Worm (Caenorhabditis elegans) whole organism, L3 larva: ENCODE results near the gene F36F12.7.
"Not testable (repeated sequence)": the region's sequence is repeated elsewhere in the genome, so short reads cannot be mapped to it uniquely, and the experiment has no call there.

Experiments
- aly-2 ChIP-seq: fragments of 150-350 bp; optimal IDR thresholded peaks from 2 replicates; lab custom pipeline; 2014; ENCODE audit warnings: missing biosample characterization, missing genetic modification characterization
- ama-1 ChIP-seq: fragments of 150-350 bp; optimal IDR thresholded peaks from 2 replicates; lab custom pipeline; 2018
- ceh-16 ChIP-seq: sonication (generic microtip); optimal IDR thresholded peaks from 2 replicates; lab custom pipeline; 2017; ENCODE audit warnings: missing biosample characterization, missing genetic modification characterization
- ceh-82 ChIP-seq: fragments of 150-350 bp; optimal IDR thresholded peaks from 2 replicates; lab custom pipeline; 2014; ENCODE audit warnings: missing biosample characterization, missing genetic modification characterization
- egl-27 ChIP-seq: sonication (generic microtip); optimal IDR thresholded peaks from 4 replicates; lab custom pipeline; 2017; ENCODE audit warnings: missing biosample characterization, missing genetic modification reagents, missing genetic modification characterization
- egl-5 ChIP-seq: fragments of 150-350 bp; optimal IDR thresholded peaks from 2 replicates; lab custom pipeline; 2017; ENCODE audit warnings: missing biosample characterization, missing genetic modification reagents, missing genetic modification characterization, inconsistent platforms
- elt-2 ChIP-seq: sonication (generic microtip); optimal IDR thresholded peaks from 2 replicates; lab custom pipeline; 2016; ENCODE audit warnings: missing genetic modification reagents, mild to moderate bottlenecking, missing genetic modification characterization, missing compliant biosample characterization
- fkh-10 ChIP-seq: sonication (generic microtip); optimal IDR thresholded peaks from 2 replicates; lab custom pipeline; 2017; ENCODE audit warnings: missing biosample characterization, missing genetic modification reagents, missing genetic modification characterization
- fkh-2 ChIP-seq: fragments of 150-350 bp; optimal IDR thresholded peaks from 2 replicates; lab custom pipeline; 2014; ENCODE audit warnings: missing biosample characterization, missing genetic modification reagents, missing genetic modification characterization
- hmg-11 ChIP-seq: sonication (generic microtip); optimal IDR thresholded peaks from 2 replicates; lab custom pipeline; 2016; ENCODE audit warnings: missing genetic modification characterization, missing compliant biosample characterization
- jun-1 ChIP-seq: fragments of 150-350 bp; optimal IDR thresholded peaks from 2 replicates; lab custom pipeline; 2014; ENCODE audit warnings: missing biosample characterization, missing genetic modification reagents, missing genetic modification characterization
- lin-15B ChIP-seq: fragments of 150-350 bp; optimal IDR thresholded peaks from 2 replicates; lab custom pipeline; 2014; ENCODE audit warnings: missing biosample characterization, missing genetic modification characterization
- lin-39 ChIP-seq: fragments of 150-350 bp; optimal IDR thresholded peaks from 2 replicates; lab custom pipeline; 2018; ENCODE audit warnings: missing biosample characterization, missing genetic modification reagents, missing genetic modification characterization
- lsy-12 ChIP-seq: sonication (generic microtip); optimal IDR thresholded peaks from 2 replicates; lab custom pipeline; 2016; ENCODE audit warnings: mild to moderate bottlenecking, missing genetic modification characterization, missing compliant biosample characterization
- mml-1 ChIP-seq: fragments of 150-350 bp; sonication (generic microtip); optimal IDR thresholded peaks from 3 replicates; lab custom pipeline; 2014; ENCODE audit warnings: missing biosample characterization, missing genetic modification characterization
- nhr-237 ChIP-seq: fragments of 150-350 bp; optimal IDR thresholded peaks from 2 replicates; lab custom pipeline; 2014; ENCODE audit warnings: missing biosample characterization, missing genetic modification characterization
- nhr-25 ChIP-seq: sonication (generic microtip); optimal IDR thresholded peaks from 2 replicates; lab custom pipeline; 2017; ENCODE audit warnings: missing biosample characterization, missing genetic modification characterization
- nhr-28 ChIP-seq: fragments of 150-350 bp; optimal IDR thresholded peaks from 2 replicates; lab custom pipeline; 2014; ENCODE audit warnings: missing biosample characterization, missing genetic modification characterization
- nhr-67 ChIP-seq: fragments of 150-350 bp; optimal IDR thresholded peaks from 2 replicates; lab custom pipeline; 2014; ENCODE audit warnings: missing biosample characterization, missing genetic modification characterization
- nhr-76 ChIP-seq: fragments of 150-350 bp; sonication (generic microtip); optimal IDR thresholded peaks from 5 replicates; lab custom pipeline; 2014; ENCODE audit warnings: missing biosample characterization, missing genetic modification characterization
- nhr-77 ChIP-seq: fragments of 150-350 bp; optimal IDR thresholded peaks from 2 replicates; lab custom pipeline; 2014; ENCODE audit warnings: missing biosample characterization, missing genetic modification characterization
- pha-4 ChIP-seq: fragments of 150-350 bp; optimal IDR thresholded peaks from 2 replicates; lab custom pipeline; 2014; ENCODE audit warnings: missing biosample characterization, missing genetic modification reagents, missing genetic modification characterization
- pqm-1 ChIP-seq: fragments of 150-350 bp; optimal IDR thresholded peaks from 2 replicates; lab custom pipeline; 2017; ENCODE audit warnings: missing biosample characterization, missing genetic modification characterization, inconsistent platforms
- sea-2 ChIP-seq: fragments of 150-350 bp; sonication (generic microtip); optimal IDR thresholded peaks from 4 replicates; lab custom pipeline; 2014; ENCODE audit warnings: missing biosample characterization, missing genetic modification reagents, missing genetic modification characterization
- skn-1 ChIP-seq: fragments of 150-350 bp; optimal IDR thresholded peaks from 2 replicates; lab custom pipeline; 2014; ENCODE audit warnings: missing biosample characterization, missing genetic modification characterization
- tbx-2 ChIP-seq: sonication (generic microtip); optimal IDR thresholded peaks from 2 replicates; lab custom pipeline; 2016; ENCODE audit warnings: mild to moderate bottlenecking, missing genetic modification characterization, missing compliant biosample characterization
- unc-62 ChIP-seq: fragments of 150-350 bp; sonication (generic microtip); optimal IDR thresholded peaks from 4 replicates; lab custom pipeline; 2014; ENCODE audit warnings: missing biosample characterization, missing genetic modification reagents, missing genetic modification characterization
- zag-1 ChIP-seq: fragments of 150-350 bp; optimal IDR thresholded peaks from 2 replicates; lab custom pipeline; 2014; ENCODE audit warnings: missing biosample characterization, missing genetic modification characterization
- ztf-11 ChIP-seq: fragments of 150-350 bp; optimal IDR thresholded peaks from 2 replicates; lab custom pipeline; 2014; ENCODE audit warnings: missing biosample characterization, missing genetic modification characterization
- ztf-4 ChIP-seq: fragments of 150-350 bp; optimal IDR thresholded peaks from 2 replicates; lab custom pipeline; 2014; ENCODE audit warnings: missing biosample characterization, missing genetic modification characterization

The F36F12.7 gene

ce11 chrV:2090321-2090720 is 8.8 kb upstream of the F36F12.7 start, which contains the start of gene ztf-28:
Gene ztf-28, plus strand, starts transcription at chrV:2090669.
- not testable (repeated sequence) for TF ChIP-seq elt-2; mml-1 (tag; lab: Kevin White, UChicago); egl-27

ce11 chrV:2095204-2095603 is 3.9 kb upstream of the F36F12.7 start, which contains the start of gene F36F12.2:
Gene F36F12.2, minus strand, starts transcription at chrV:2095304.
- TF ChIP-seq nhr-237 (tag; lab: Kevin White, UChicago) (no peak), fkh-10 (GFP tag; lab: Kevin White, UChicago) (no peak), aly-2 (tag; lab: Kevin White, UChicago) (no peak), lsy-12 (tag; lab: Kevin White, UChicago) (no peak), ceh-16 (tag; lab: Kevin White, UChicago) (no peak), nhr-77 (tag; lab: Kevin White, UChicago) (no peak)

ce11 chrV:2095772-2096171 is 3.4 kb upstream of the F36F12.7 start, which contains the start of gene clec-207:
Gene clec-207, plus strand, starts transcription at chrV:2096072.
- TF ChIP-seq tbx-2 (tag; lab: Kevin White, UChicago) = no peak
- no peak for TF ChIP-seq egl-27
- TF ChIP-seq mml-1 (tag; lab: Kevin White, UChicago) = no peak
- TF ChIP-seq ama-1 = no peak
- no peak for TF ChIP-seq egl-5 (tag; lab: Kevin White, UChicago)
- no peak for TF ChIP-seq nhr-28 (tag; lab: Kevin White, UChicago)
- TF ChIP-seq sea-2 (GFP tag; lab: Kevin White, UChicago) = no peak
- TF ChIP-seq, all 47 proteins: peak for 0

- no peak for TF ChIP-seq fkh-2 (tag; lab: Kevin White, UChicago)
- TF ChIP-seq ama-1 = no peak
- TF ChIP-seq nhr-76 (tag; lab: Kevin White, UChicago) = no peak
- TF ChIP-seq jun-1 (tag; lab: Kevin White, UChicago) = no peak
- no peak for TF ChIP-seq pqm-1
- TF ChIP-seq hmg-11 (tag; lab: Kevin White, UChicago) = no peak
- TF ChIP-seq ztf-11 = no peak
- no peak for TF ChIP-seq pha-4 (tag; lab: Kevin White, UChicago)
- no peak for TF ChIP-seq ztf-4
- no peak for TF ChIP-seq ceh-82
- no peak for TF ChIP-seq lin-15B (tag; lab: Kevin White, UChicago)
- no peak for TF ChIP-seq ceh-16 (tag; lab: Kevin White, UChicago)
- TF ChIP-seq skn-1 (tag; lab: Kevin White, UChicago) = no peak
- TF ChIP-seq lsy-12 (tag; lab: Kevin White, UChicago) = no peak
- TF ChIP-seq egl-27 = no peak
- no peak for TF ChIP-seq sea-2 (GFP tag; lab: Kevin White, UChicago)
- no peak for TF ChIP-seq mml-1 (tag; lab: Kevin White, UChicago)
- TF ChIP-seq lin-39 (tag; lab: Kevin White, UChicago) = no peak
Observed at ce11 chrV:2097653-2098052, 1.5 kb upstream of the F36F12.7 start, which contains the start of gene clec-208. Gene clec-208, plus strand, starts transcription at chrV:2097953.

ce11 chrV:2103118-2103517 is 4.0 kb downstream of the F36F12.7 start, which contains the start of gene F36F12.1:
Gene F36F12.1, minus strand, starts transcription at chrV:2103218.
- TF ChIP-seq unc-62 (GFP tag; lab: Kevin White, UChicago) = no peak
- no peak for TF ChIP-seq tbx-2 (tag; lab: Kevin White, UChicago)
- TF ChIP-seq mml-1 (tag; lab: Kevin White, UChicago) = no peak

- no peak for TF ChIP-seq nhr-76 (tag; lab: Kevin White, UChicago)
- no peak for TF ChIP-seq fkh-10 (GFP tag; lab: Kevin White, UChicago)
- no peak for TF ChIP-seq elt-2
- no peak for TF ChIP-seq skn-1 (tag; lab: Kevin White, UChicago)
- no peak for TF ChIP-seq aly-2 (tag; lab: Kevin White, UChicago)
- TF ChIP-seq lin-39 (tag; lab: Kevin White, UChicago) = no peak
- TF ChIP-seq nhr-25 (tag; lab: Kevin White, UChicago) = no peak
- TF ChIP-seq zag-1 (tag; lab: Kevin White, UChicago) = no peak
- no peak for TF ChIP-seq egl-27
- no peak for TF ChIP-seq nhr-28 (tag; lab: Kevin White, UChicago)
- no peak for TF ChIP-seq hmg-11 (tag; lab: Kevin White, UChicago)
- no peak for TF ChIP-seq nhr-67 (tag; lab: Kevin White, UChicago)
- no peak for TF ChIP-seq unc-62 (GFP tag; lab: Kevin White, UChicago)
Observed at ce11 chrV:2105976-2106375, 6.8 kb downstream of the F36F12.7 start, which contains the start of gene F22F7.4. Gene F22F7.4, minus strand, starts transcription at chrV:2106076.
